Fruit fly (Drosophila melanogaster) whole organism, embryonic: ENCODE measurements around the gene CG13694.

Source experiments
- ATbp ChIP-seq: fragments of 200-800 bp; sonication (Bioruptor generic); optimal IDR thresholded peaks from 2 replicates; lab custom pipeline; 2017; ENCODE audit warnings: missing biosample characterization, mild to moderate bottlenecking, missing genetic modification characterization, missing genetic modification reagents
- Bdp1 ChIP-seq: fragments of 200-800 bp; sonication (Bioruptor generic); optimal IDR thresholded peaks from 3 replicates; lab custom pipeline; 2016; ENCODE audit warnings: missing biosample characterization, missing genetic modification characterization
- CG11456 ChIP-seq: fragments of 200-800 bp; sonication (Bioruptor generic); IDR thresholded peaks from 3 replicates; pipeline ENCODE4 v1.3.6; 2022; ENCODE audit warnings: missing biosample characterization, missing genetic modification characterization
- CG12659 ChIP-seq: fragments of 200-800 bp; sonication (Bioruptor generic); optimal IDR thresholded peaks from 3 replicates; lab custom pipeline; 2017; ENCODE audit warnings: mild to moderate bottlenecking, missing biosample characterization, missing genetic modification reagents, missing genetic modification characterization
- CG3065 ChIP-seq: fragments of 200-800 bp; sonication (Bioruptor generic); optimal IDR thresholded peaks from 2 replicates; lab custom pipeline; 2016; ENCODE audit warnings: missing biosample characterization, missing genetic modification characterization
- CG6854 ChIP-seq: fragments of 200-800 bp; sonication (Bioruptor generic); optimal IDR thresholded peaks from 3 replicates; lab custom pipeline; 2017; ENCODE audit warnings: missing biosample characterization, mild to moderate bottlenecking, missing genetic modification characterization
- CG7271 ChIP-seq: fragments of 200-800 bp; sonication (Bioruptor generic); optimal IDR thresholded peaks from 2 replicates; lab custom pipeline; 2018; ENCODE audit warnings: missing biosample characterization, mild to moderate bottlenecking, missing genetic modification characterization, moderate library complexity
- Oaz ChIP-seq: fragments of 200-800 bp; sonication (Bioruptor generic); IDR thresholded peaks from 2 replicates; pipeline ENCODE4 v1.3.6; 2022; ENCODE audit warnings: missing biosample characterization, missing genetic modification characterization
- ap ChIP-seq: fragments of 200-800 bp; sonication (Bioruptor generic); IDR thresholded peaks from 2 replicates; pipeline ENCODE4 v1.3.6; 2022; ENCODE audit warnings: missing biosample characterization, missing genetic modification characterization
- bab2 ChIP-seq: fragments of 200-800 bp; sonication (Bioruptor generic); optimal IDR thresholded peaks from 2 replicates; lab custom pipeline; 2016; ENCODE audit warnings: missing biosample characterization, missing genetic modification characterization
- esg ChIP-seq: fragments of 200-800 bp; sonication (Bioruptor generic); conservative IDR thresholded peaks from 2 replicates; pipeline ENCODE4 v1.3.6; 2022; ENCODE audit warnings: missing biosample characterization, missing genetic modification characterization
- fru ChIP-seq: fragments of >200 bp; optimal IDR thresholded peaks from 2 replicates; lab custom pipeline; 2017
- nerfin-1 ChIP-seq: fragments of 200-800 bp; sonication (Bioruptor generic); optimal IDR thresholded peaks from 3 replicates; lab custom pipeline; 2019; ENCODE audit warnings: missing biosample characterization, mild to moderate bottlenecking, missing genetic modification characterization, moderate library complexity
- nerfin-2 ChIP-seq: fragments of 200-800 bp; sonication (Bioruptor generic); IDR thresholded peaks from 2 replicates; pipeline ENCODE4 v1.3.6; 2022; ENCODE audit warnings: missing biosample characterization, missing genetic modification characterization; ENCODE audit not compliant: partially characterized antibody

- no peak for TF ChIP-seq nerfin-1 (tag; lab: Kevin White, UChicago)
- no peak for TF ChIP-seq CG11456 (GFP tag; lab: Robert Waterston, UW)
- no peak for TF ChIP-seq CG7271 (tag; lab: Kevin White, UChicago)
- no peak for TF ChIP-seq CG12659 (GFP tag; lab: Kevin White, UChicago)
- TF ChIP-seq Oaz (GFP tag; lab: Robert Waterston, UW) = no peak
- TF ChIP-seq Bdp1 (GFP tag; lab: Kevin White, UChicago) = no peak
- TF ChIP-seq esg (GFP tag; lab: Robert Waterston, UW) = no peak
- no peak for TF ChIP-seq CG3065 (GFP tag; lab: Kevin White, UChicago)
- no peak for TF ChIP-seq nerfin-2 (GFP tag; lab: Robert Waterston, UW)
- no peak for TF ChIP-seq bab2 (GFP tag; lab: Kevin White, UChicago)
- TF ChIP-seq fru (lab: Kevin White, UChicago) = no peak
- TF ChIP-seq ap (GFP tag; lab: Robert Waterston, UW) = no peak
- no peak for TF ChIP-seq ATbp (GFP tag; lab: Kevin White, UChicago)
- TF ChIP-seq CG6854 (GFP tag; lab: Kevin White, UChicago) = no peak
Measured at dm6 chr2L:125364-126252, 9.3 kb upstream of the CG13694 start.
